Worm (Caenorhabditis elegans) whole organism, L3 larva: ENCODE results near the gene lite-1.
A peak's percentile ranks its signal among the peaks of the same experiment; 100 is the strongest.

Source experiments
- daf-12 ChIP-seq: fragments of 150-350 bp; optimal IDR thresholded peaks from 2 replicates; lab custom pipeline; 2014; ENCODE audit warnings: missing biosample characterization, missing genetic modification reagents, missing genetic modification characterization
- elt-1 ChIP-seq: fragments of 150-350 bp; optimal IDR thresholded peaks from 2 replicates; lab custom pipeline; 2014; ENCODE audit warnings: missing biosample characterization, missing genetic modification characterization
- fkh-2 ChIP-seq: fragments of 150-350 bp; optimal IDR thresholded peaks from 2 replicates; lab custom pipeline; 2014; ENCODE audit warnings: missing biosample characterization, missing genetic modification reagents, missing genetic modification characterization
- nhr-11 ChIP-seq: fragments of 150-350 bp; optimal IDR thresholded peaks from 2 replicates; lab custom pipeline; 2014; ENCODE audit warnings: missing biosample characterization, missing genetic modification characterization
- nhr-25 ChIP-seq: sonication (generic microtip); optimal IDR thresholded peaks from 2 replicates; lab custom pipeline; 2017; ENCODE audit warnings: missing biosample characterization, missing genetic modification characterization
- nhr-77 ChIP-seq: fragments of 150-350 bp; optimal IDR thresholded peaks from 2 replicates; lab custom pipeline; 2014; ENCODE audit warnings: missing biosample characterization, missing genetic modification characterization
- pha-4 ChIP-seq: fragments of 150-350 bp; optimal IDR thresholded peaks from 2 replicates; lab custom pipeline; 2014; ENCODE audit warnings: missing biosample characterization, missing genetic modification reagents, missing genetic modification characterization
- pqm-1 ChIP-seq: fragments of 150-350 bp; optimal IDR thresholded peaks from 2 replicates; lab custom pipeline; 2017; ENCODE audit warnings: missing biosample characterization, missing genetic modification characterization, inconsistent platforms
- skn-1 ChIP-seq: fragments of 150-350 bp; optimal IDR thresholded peaks from 2 replicates; lab custom pipeline; 2014; ENCODE audit warnings: missing biosample characterization, missing genetic modification characterization
- zag-1 ChIP-seq: fragments of 150-350 bp; optimal IDR thresholded peaks from 2 replicates; lab custom pipeline; 2014; ENCODE audit warnings: missing biosample characterization, missing genetic modification characterization
- ztf-11 ChIP-seq: fragments of 150-350 bp; optimal IDR thresholded peaks from 2 replicates; lab custom pipeline; 2014; ENCODE audit warnings: missing biosample characterization, missing genetic modification characterization

DNA sequence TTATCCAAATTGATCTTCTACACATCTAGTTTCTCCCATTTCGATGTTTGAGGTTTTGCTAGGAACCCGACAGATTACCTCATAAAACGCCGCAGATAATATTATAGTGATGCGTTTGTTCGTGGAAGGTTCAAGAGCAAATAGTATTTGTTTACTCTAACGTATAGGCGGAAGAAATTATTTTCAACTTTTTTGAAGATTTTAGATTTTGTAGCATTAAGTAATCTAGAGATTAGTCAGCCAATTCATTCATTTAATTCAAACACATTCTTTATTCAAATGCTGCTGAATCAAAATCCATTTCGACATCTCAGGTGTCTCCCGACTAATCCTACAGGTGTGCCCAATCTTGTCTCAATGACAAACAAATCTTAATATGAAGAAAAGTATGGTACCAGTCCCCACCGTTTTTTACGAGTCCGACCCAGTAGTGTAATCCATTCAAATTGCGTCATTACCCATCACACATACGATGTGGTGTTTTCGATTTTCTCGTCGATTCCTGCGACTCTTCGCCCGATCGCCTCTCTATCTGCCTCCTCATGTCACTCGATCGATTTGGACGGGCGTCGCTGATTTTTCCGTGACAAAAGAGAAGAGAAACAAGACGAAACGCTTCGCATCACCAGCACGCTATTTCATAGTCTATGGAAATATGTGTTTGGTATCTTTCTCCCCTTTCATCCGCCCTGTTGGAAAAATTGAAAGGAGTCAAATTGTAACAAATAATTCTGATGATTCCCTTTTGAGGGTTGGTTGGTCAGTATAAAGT, 23.5 kb upstream of the lite-1 start:
- TF ChIP-seq zag-1 (tag; lab: Kevin White, UChicago) (no peak), ztf-11 (tag; lab: Kevin White, UChicago) (no peak), nhr-25 (tag; lab: Kevin White, UChicago) (peak; percentile 81), fkh-2 (tag; lab: Kevin White, UChicago) (no peak), pqm-1 (tag; lab: Kevin White, UChicago) (peak; percentile 51), elt-1 (tag; lab: Kevin White, UChicago) (no peak), nhr-11 (tag; lab: Kevin White, UChicago) (no peak), daf-12 (tag; lab: Kevin White, UChicago) (no peak), nhr-77 (tag; lab: Kevin White, UChicago) (peak; percentile 30), skn-1 (tag; lab: Kevin White, UChicago) (no peak), pha-4 (peak; percentile 63)
